Worm (Caenorhabditis elegans) whole organism, L4/young adult: ENCODE data around the gene amt-2.

ENCODE experiments used
- W03F9.2 ChIP-seq: fragments of 150-350 bp; optimal IDR thresholded peaks from 2 replicates; lab custom pipeline; 2014; ENCODE audit warnings: missing biosample characterization, missing genetic modification characterization
- dao-5 ChIP-seq: sonication (generic microtip); optimal IDR thresholded peaks from 2 replicates; lab custom pipeline; 2016; ENCODE audit warnings: missing genotype, missing genetic modification characterization, moderate library complexity, missing compliant biosample characterization
- him-1 ChIP-seq: sonication (generic microtip); optimal IDR thresholded peaks from 2 replicates; lab custom pipeline; 2016; ENCODE audit warnings: missing genotype, missing genetic modification reagents, missing genetic modification characterization, missing compliant biosample characterization

amt-2 gene

DNA sequence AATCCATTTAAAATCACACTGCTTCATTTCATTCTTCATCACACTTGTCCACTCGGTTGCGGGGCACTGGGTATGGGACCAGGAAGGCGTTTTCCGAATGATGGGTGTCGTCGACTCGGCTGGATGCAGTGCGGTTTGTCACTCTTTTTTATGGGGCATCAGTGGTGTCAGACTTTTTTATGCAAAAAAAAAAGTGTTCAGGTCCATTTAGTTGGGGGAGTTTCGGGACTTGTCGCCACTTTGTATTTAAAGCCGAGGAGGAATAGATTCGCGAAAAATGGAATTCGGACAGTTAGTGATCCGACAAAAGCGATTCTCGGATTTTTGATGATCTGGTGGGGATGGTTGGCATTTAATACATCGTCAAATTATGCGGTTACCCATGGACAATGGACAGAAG, 2.8 kb downstream of the amt-2 start:
- TF ChIP-seq W03F9.2 (tag; lab: Kevin White, UChicago): no peak
- TF ChIP-seq dao-5: no peak
- no peak for TF ChIP-seq him-1

DNA sequence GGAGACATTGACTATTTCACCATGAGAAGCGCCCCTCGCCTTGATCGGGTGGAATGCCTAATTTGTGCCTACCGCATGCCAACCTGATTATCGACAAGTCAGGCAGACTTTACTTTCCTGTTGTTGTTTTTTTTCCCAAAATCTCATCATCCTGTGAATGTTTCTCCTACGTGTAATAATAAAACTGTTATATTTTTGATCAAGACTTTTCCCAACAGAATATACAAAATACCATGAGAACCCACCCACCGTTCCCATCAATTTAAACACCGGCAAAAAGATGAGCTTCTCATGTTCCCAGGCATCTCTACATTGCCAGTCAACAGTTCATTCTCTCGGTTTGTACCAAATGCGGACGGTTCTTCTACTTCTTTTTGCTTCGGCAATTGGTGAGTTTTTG, 4.7 kb downstream of the amt-2 start, which contains the start of gene scl-9:
scl-9 (plus strand) TSS at position 301 of the 400 bp plus-strand sequence.
- TF ChIP-seq W03F9.2 (tag; lab: Kevin White, UChicago): no peak
- no peak for TF ChIP-seq him-1
- TF ChIP-seq dao-5: no peak

DNA sequence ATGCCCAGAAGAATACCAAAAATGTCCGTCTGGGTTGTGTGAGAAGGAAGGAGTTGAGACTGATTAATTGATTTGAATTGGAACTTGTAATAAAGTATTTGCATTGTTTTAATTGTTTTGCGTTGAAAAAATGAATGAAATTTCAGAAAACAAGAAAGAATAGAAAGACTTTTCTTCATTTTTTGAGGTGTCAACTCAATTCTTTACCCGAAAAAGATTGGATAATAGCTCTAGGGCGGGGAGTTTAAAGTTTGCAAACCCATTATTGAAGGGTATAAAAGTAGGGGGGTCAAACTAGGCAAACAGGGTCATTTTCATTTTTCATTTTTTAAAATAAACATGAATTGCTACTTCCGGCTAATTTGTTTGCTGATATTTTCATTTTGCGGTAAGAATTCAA, 6.0 kb downstream of the amt-2 start, which contains the start of gene scl-10:
scl-10 (plus strand) TSS at position 301 of the 400 bp plus-strand sequence.
- no peak for TF ChIP-seq him-1
- no peak for TF ChIP-seq dao-5
- TF ChIP-seq W03F9.2 (tag; lab: Kevin White, UChicago): no peak

- TF ChIP-seq him-1: no peak
- no peak for TF ChIP-seq W03F9.2 (tag; lab: Kevin White, UChicago)
- no peak for TF ChIP-seq dao-5
Observed at ce11 chrIV:13051073-13051472, 8.9 kb downstream of the amt-2 start, which contains the start of gene scl-11. Gene scl-11 (plus strand): TSS chrIV:13051373.

- no peak for TF ChIP-seq dao-5
- no peak for TF ChIP-seq him-1
- TF ChIP-seq W03F9.2 (tag; lab: Kevin White, UChicago): no peak
Observed at ce11 chrIV:13052568-13052967, 10.4 kb downstream of the amt-2 start, which contains the start of gene F49E11.7. Gene F49E11.7 (plus strand): TSS chrIV:13052868.

DNA sequence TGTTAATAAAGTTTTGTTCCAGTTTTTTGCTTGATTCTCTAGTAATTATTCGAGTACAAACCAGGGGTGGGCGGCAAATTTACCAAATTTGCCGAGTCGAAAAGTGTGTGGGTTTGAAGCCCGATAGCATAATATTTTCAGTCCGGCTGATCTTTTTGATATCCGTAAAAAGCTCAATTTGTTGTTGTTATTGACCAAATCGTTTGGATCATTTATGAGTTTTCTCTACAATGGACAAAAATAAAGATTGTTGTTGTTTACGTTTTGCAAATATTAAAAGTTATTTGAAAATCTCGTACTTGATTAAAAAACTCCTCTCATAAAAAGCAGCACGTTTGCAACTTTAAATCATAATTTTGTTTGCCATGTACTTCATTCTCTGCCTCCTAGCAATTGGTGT, 13.8 kb downstream of the amt-2 start, which contains the start of gene scl-1:
scl-1 (plus strand) TSS at position 301 of the 400 bp plus-strand sequence.
- TF ChIP-seq dao-5: no peak
- TF ChIP-seq him-1: no peak
- no peak for TF ChIP-seq W03F9.2 (tag; lab: Kevin White, UChicago)

DNA sequence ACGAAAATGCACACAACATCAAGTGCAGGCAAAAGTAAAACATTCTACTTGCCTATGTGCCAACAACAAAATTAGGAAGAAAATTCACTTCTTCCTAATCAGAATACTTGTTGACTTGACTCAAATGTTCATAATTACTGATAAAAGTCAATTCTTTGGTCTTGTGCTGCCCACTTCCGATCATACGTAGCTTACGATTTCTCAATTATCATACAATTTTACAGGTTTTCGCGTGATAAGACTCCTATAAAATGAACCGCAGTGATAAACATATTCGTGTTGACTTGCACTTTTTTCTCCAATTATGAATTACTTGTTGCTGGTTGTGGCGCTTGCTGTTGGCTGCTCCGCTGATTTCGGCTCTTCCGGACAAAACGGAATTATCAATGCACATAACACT, 15.2 kb downstream of the amt-2 start, which contains the start of gene scl-2:
scl-2 (plus strand) TSS at position 293 of the 400 bp plus-strand sequence.
- no peak for TF ChIP-seq dao-5
- TF ChIP-seq W03F9.2 (tag; lab: Kevin White, UChicago): no peak
- no peak for TF ChIP-seq him-1

ce11 chrIV:13059284-13059683, 17.1 kb downstream of the amt-2 start, which contains the start of gene scl-3:
Gene scl-3 (plus strand): TSS chrIV:13059584.
- TF ChIP-seq W03F9.2 (tag; lab: Kevin White, UChicago) (no peak), dao-5 (no peak), him-1 (no peak)

DNA sequence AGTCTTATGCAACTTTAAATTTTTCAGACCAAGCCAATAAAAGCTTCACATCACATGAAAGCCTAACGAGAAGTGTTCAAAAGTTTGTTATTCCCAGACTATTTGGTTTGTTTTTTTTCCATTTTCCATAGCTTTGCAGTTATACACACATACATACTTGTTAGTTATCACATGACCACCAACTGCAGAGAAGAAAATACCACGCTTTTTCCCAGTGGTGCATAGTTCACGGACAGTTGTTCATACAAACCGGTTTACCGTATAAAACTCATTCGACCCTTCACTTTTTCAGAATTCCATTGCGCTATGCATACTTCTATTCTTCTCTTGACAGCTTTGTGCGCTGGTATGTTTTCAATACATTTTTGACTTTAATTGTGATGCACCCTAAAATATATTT, 21.5 kb downstream of the amt-2 start, which contains the start of gene scl-5:
scl-5 (plus strand) TSS at position 301 of the 400 bp plus-strand sequence.
- no peak for TF ChIP-seq W03F9.2 (tag; lab: Kevin White, UChicago)
- TF ChIP-seq him-1: no peak
- TF ChIP-seq dao-5: no peak

DNA sequence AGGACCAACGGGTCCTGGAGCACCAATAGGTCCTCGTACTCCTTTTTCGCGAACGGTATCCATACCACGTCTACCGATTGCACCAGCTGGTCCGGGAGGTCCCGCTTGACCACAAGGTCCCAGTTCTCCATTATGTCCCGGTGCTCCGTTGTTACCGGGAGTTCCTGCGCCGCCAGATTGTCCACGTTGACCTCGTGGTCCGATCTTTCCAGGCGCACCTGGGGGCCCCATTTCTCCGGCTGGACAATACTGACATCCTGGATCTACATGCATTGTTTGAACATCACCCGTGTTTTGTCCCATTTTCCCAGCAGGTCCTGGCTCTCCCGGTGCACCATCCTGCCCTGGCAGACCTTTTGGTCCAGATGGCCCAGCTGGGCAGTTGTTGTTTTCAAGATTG, 23.9 kb downstream of the amt-2 start:
- TF ChIP-seq dao-5: no peak
- no peak for TF ChIP-seq W03F9.2 (tag; lab: Kevin White, UChicago)
- TF ChIP-seq him-1: no peak

DNA sequence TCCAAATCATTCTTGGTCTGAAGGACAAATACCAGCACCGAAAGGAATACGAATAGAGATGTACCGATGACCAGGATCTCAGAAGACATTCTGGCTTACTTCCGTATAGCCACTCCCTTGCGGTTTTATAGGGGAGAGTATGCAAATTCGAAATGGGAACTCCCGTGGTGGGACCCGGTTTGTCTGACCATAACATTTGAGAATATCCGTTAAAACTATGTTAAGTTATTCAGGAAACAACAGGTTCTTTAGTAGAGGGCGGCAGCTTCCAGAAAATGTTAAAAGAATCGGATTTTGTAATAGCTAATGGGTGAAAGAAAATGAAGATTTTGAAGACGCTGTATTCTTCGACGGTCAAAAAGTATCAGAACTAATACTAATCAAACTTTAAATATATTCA, 25.0 kb downstream of the amt-2 start, which contains the start of gene col-131:
col-131 (minus strand) TSS at position 101 of the 400 bp plus-strand sequence.
- TF ChIP-seq W03F9.2 (tag; lab: Kevin White, UChicago) (no peak), him-1 (no peak), dao-5 (no peak)

DNA sequence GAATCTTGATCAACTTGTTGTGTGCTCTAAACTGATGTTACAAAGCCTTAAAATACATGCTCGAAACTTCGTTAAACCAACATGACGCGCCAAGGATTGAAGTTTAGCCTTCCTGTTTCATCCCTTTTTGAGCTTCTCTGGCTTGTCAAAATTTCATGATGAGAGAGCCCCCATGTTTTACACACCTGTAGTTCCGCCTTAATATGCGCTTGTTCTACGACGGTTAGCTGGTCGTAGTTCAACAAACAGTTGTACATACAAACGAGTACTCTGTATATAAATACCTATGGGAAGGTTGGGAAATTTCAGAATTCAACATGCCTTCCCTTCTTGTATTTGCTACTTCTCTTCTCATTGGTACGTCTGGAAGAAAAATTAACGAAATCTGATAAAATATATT, 26.3 kb downstream of the amt-2 start, which contains the start of gene scl-6:
scl-6 (plus strand) TSS at position 301 of the 400 bp plus-strand sequence.
- TF ChIP-seq W03F9.2 (tag; lab: Kevin White, UChicago): no peak
- TF ChIP-seq dao-5: no peak
- TF ChIP-seq him-1: no peak

ce11 chrIV:13070142-13070541, 28.0 kb downstream of the amt-2 start, which contains the start of gene scl-7:
Gene scl-7 (plus strand): TSS chrIV:13070442.
- TF ChIP-seq him-1: no peak
- no peak for TF ChIP-seq W03F9.2 (tag; lab: Kevin White, UChicago)
- TF ChIP-seq dao-5: no peak

ce11 chrIV:13071445-13071844, 29.3 kb downstream of the amt-2 start, which contains the start of gene scl-8:
Gene scl-8 (plus strand): TSS chrIV:13071745.
- no peak for TF ChIP-seq W03F9.2 (tag; lab: Kevin White, UChicago)
- no peak for TF ChIP-seq him-1
- TF ChIP-seq dao-5: no peak

- TF ChIP-seq him-1 (no peak), dao-5 (no peak), W03F9.2 (tag; lab: Kevin White, UChicago) (no peak)
Observed at ce11 chrIV:13075625-13076252, 33.5 kb downstream of the amt-2 start.
